Fruit fly (Drosophila melanogaster) Kc167 (cell line): Measurements from ENCODE around the gene awd.

ENCODE experiments used
- Myc ChIP-seq: fragments of >200 bp; optimal IDR thresholded peaks from 2 replicates; lab custom pipeline; 2017; ENCODE audit warnings: missing external identifiers
- insv ChIP-seq: fragments of >200 bp; optimal IDR thresholded peaks from 3 replicates; lab custom pipeline; 2018; ENCODE audit warnings: missing external identifiers

DNA sequence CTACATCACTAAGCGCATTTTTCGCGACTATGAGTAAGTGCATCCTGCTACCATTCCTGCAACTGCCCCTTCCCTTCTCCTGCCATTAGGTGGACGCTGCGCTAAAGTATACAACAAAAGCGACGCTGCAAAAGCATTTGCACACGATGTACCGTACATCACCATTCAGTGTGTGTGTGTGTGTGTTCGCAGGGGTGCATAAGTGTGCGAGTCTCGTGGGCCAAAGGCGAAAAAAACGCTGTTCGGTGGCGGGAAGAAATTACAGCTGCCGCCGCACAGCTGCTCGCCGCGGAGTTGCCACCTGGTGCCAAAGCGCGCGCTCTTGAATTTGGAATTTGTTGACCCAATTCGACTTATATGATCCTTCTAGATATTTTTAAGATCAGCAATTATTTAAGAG, 48.6 kb upstream of the awd start:
- TF ChIP-seq insv, result no peak
- TF ChIP-seq Myc (lab: Kevin White, UChicago), result no peak
